Fruit fly (Drosophila melanogaster) whole organism, embryonic: Measurements from ENCODE around the gene CG34267.

ENCODE experiments used
- Abd-B ChIP-seq: fragments of 200-800 bp; sonication (Bioruptor generic); optimal IDR thresholded peaks from 2 replicates; lab custom pipeline; 2018; ENCODE audit warnings: missing biosample characterization, mild to moderate bottlenecking, missing genetic modification characterization, moderate library complexity
- Atf-2 ChIP-seq: fragments of 200-800 bp; sonication (Bioruptor generic); optimal IDR thresholded peaks from 2 replicates; lab custom pipeline; 2016; ENCODE audit warnings: missing biosample characterization, missing genetic modification characterization
- CG10267 ChIP-seq: fragments of 200-800 bp; sonication (Bioruptor generic); optimal IDR thresholded peaks from 2 replicates; lab custom pipeline; 2018; ENCODE audit warnings: missing biosample characterization, mild to moderate bottlenecking, missing genetic modification characterization, moderate library complexity
- CG11085 ChIP-seq: fragments of 200-800 bp; sonication (Bioruptor generic); IDR thresholded peaks from 2 replicates; pipeline ENCODE4 v1.3.6; 2022; ENCODE audit warnings: missing biosample characterization, missing genetic modification characterization
- CG11560 ChIP-seq: fragments of 200-800 bp; sonication (Bioruptor generic); IDR thresholded peaks from 3 replicates; pipeline ENCODE4 v1.3.6; 2022; ENCODE audit warnings: missing biosample characterization, missing genetic modification characterization
- CG12236 ChIP-seq: fragments of 200-800 bp; sonication (Bioruptor generic); optimal IDR thresholded peaks from 2 replicates; lab custom pipeline; 2016; ENCODE audit warnings: missing biosample characterization, missing genetic modification characterization
- CG15601 ChIP-seq: fragments of 200-800 bp; sonication (Bioruptor generic); optimal IDR thresholded peaks from 3 replicates; lab custom pipeline; 2019; ENCODE audit warnings: missing biosample characterization, mild to moderate bottlenecking, missing genetic modification characterization, moderate library complexity
- CG1603 ChIP-seq: fragments of 200-800 bp; sonication (Bioruptor generic); optimal IDR thresholded peaks from 2 replicates; lab custom pipeline; 2019; ENCODE audit warnings: missing biosample characterization, mild to moderate bottlenecking, missing genetic modification characterization, moderate library complexity
- CG16779 ChIP-seq: fragments of 200-800 bp; sonication (Bioruptor generic); IDR thresholded peaks from 2 replicates; pipeline ENCODE4 v1.3.6; 2022; ENCODE audit warnings: missing biosample characterization, missing genetic modification characterization
- CG17612 ChIP-seq: fragments of 200-800 bp; sonication (Bioruptor generic); IDR thresholded peaks from 2 replicates; pipeline ENCODE4 v1.3.6; 2022; ENCODE audit warnings: missing biosample characterization, missing genetic modification characterization
- CG18619 ChIP-seq: fragments of 200-800 bp; sonication (Bioruptor generic); optimal IDR thresholded peaks from 3 replicates; lab custom pipeline; 2017; ENCODE audit warnings: missing biosample characterization, mild to moderate bottlenecking, missing genetic modification characterization
- CG2129 ChIP-seq: fragments of 200-800 bp; sonication (Bioruptor generic); IDR thresholded peaks from 2 replicates; pipeline ENCODE4 v1.3.6; 2022; ENCODE audit warnings: missing biosample characterization, missing genetic modification characterization; ENCODE audit not compliant: partially characterized antibody
- CG3281 ChIP-seq: fragments of 200-800 bp; sonication (Bioruptor generic); optimal IDR thresholded peaks from 3 replicates; lab custom pipeline; 2017; ENCODE audit warnings: missing biosample characterization, mild to moderate bottlenecking, missing genetic modification characterization
- CG3847 ChIP-seq: fragments of 200-800 bp; sonication (Bioruptor generic); IDR thresholded peaks from 2 replicates; pipeline ENCODE4 v1.3.6; 2022; ENCODE audit warnings: missing biosample characterization, missing genetic modification characterization
- CG6254 ChIP-seq: fragments of 200-800 bp; sonication (Bioruptor generic); optimal IDR thresholded peaks from 3 replicates; lab custom pipeline; 2017; ENCODE audit warnings: mild to moderate bottlenecking, missing biosample characterization, missing genetic modification reagents, missing genetic modification characterization
- CG7271 ChIP-seq: fragments of 200-800 bp; sonication (Bioruptor generic); optimal IDR thresholded peaks from 2 replicates; lab custom pipeline; 2018; ENCODE audit warnings: missing biosample characterization, mild to moderate bottlenecking, missing genetic modification characterization, moderate library complexity
- CoRest ChIP-seq: fragments of 200-800 bp; sonication (Bioruptor generic); optimal IDR thresholded peaks from 3 replicates; lab custom pipeline; 2018; ENCODE audit warnings: missing biosample characterization, mild to moderate bottlenecking, missing genetic modification characterization, moderate library complexity
- CrebB ChIP-seq: fragments of 200-800 bp; sonication (Bioruptor generic); optimal IDR thresholded peaks from 3 replicates; lab custom pipeline; 2018; ENCODE audit warnings: missing biosample characterization, mild to moderate bottlenecking, missing genetic modification characterization
- D19B ChIP-seq: fragments of 200-800 bp; sonication (Bioruptor generic); optimal IDR thresholded peaks from 2 replicates; lab custom pipeline; 2017; ENCODE audit warnings: missing biosample characterization, mild to moderate bottlenecking, missing genetic modification characterization
- Dbx ChIP-seq: fragments of 200-800 bp; sonication (Bioruptor generic); IDR thresholded peaks from 3 replicates; pipeline ENCODE4 v1.3.6; 2022; ENCODE audit warnings: missing biosample characterization, missing genetic modification characterization
- Dip2 ChIP-seq: fragments of 200-800 bp; sonication (Bioruptor generic); IDR thresholded peaks from 2 replicates; pipeline ENCODE4 v1.3.6; 2022; ENCODE audit warnings: missing biosample characterization, missing genetic modification characterization
- GATAe ChIP-seq: fragments of 200-800 bp; sonication (Bioruptor generic); conservative IDR thresholded peaks from 2 replicates; pipeline ENCODE4 v1.3.6; 2022; ENCODE audit warnings: missing biosample characterization, missing genetic modification characterization
- HHEX ChIP-seq: fragments of 200-800 bp; sonication (Bioruptor generic); optimal IDR thresholded peaks from 3 replicates; lab custom pipeline; 2017; ENCODE audit warnings: missing biosample characterization, mild to moderate bottlenecking, missing genetic modification characterization, missing genetic modification reagents
- Nf-YB ChIP-seq: fragments of 200-800 bp; sonication (Bioruptor generic); optimal IDR thresholded peaks from 3 replicates; lab custom pipeline; 2019; ENCODE audit warnings: missing biosample characterization, mild to moderate bottlenecking, missing genetic modification characterization, moderate library complexity
- NfI ChIP-seq: fragments of 200-800 bp; sonication (Bioruptor generic); optimal IDR thresholded peaks from 3 replicates; lab custom pipeline; 2018; ENCODE audit warnings: missing biosample characterization, mild to moderate bottlenecking, missing genetic modification characterization, moderate library complexity
- aop ChIP-seq: fragments of 200-800 bp; sonication (Bioruptor generic); IDR thresholded peaks from 2 replicates; pipeline ENCODE4 v1.3.6; 2022; ENCODE audit warnings: missing biosample characterization, missing genetic modification characterization
- chinmo ChIP-seq: fragments of 200-800 bp; sonication (Bioruptor generic); IDR thresholded peaks from 4 replicates; pipeline ENCODE4 v1.3.6; 2022; ENCODE audit warnings: missing biosample characterization, missing genetic modification characterization; ENCODE audit not compliant: partially characterized antibody
- crp ChIP-seq, 2 experiments: fragments of 200-800 bp; sonication (Bioruptor generic); optimal IDR thresholded peaks; 2 replicates in 1 of 2; 3 replicates in 1 of 2; lab custom pipeline; 2017; ENCODE audit warnings: missing biosample characterization in 2 of 2, missing genetic modification characterization in 2 of 2, mild to moderate bottlenecking in 1 of 2, moderate library complexity in 1 of 2
- dan ChIP-seq: fragments of 200-800 bp; sonication (Bioruptor generic); IDR thresholded peaks from 2 replicates; pipeline ENCODE4 v1.3.6; 2022; ENCODE audit warnings: missing biosample characterization, missing genetic modification characterization
- danr ChIP-seq: fragments of 200-800 bp; sonication (Bioruptor generic); IDR thresholded peaks from 2 replicates; pipeline ENCODE4 v1.3.6; 2022; ENCODE audit warnings: missing biosample characterization, missing genetic modification characterization
- en ChIP-seq: fragments of 200-800 bp; sonication (Bioruptor generic); optimal IDR thresholded peaks from 2 replicates; lab custom pipeline; 2016; ENCODE audit warnings: missing biosample characterization, missing genetic modification characterization
- fu2 ChIP-seq: fragments of 200-800 bp; sonication (Bioruptor generic); optimal IDR thresholded peaks from 2 replicates; lab custom pipeline; 2016; ENCODE audit warnings: missing biosample characterization, missing genetic modification characterization
- gce ChIP-seq: fragments of 200-800 bp; sonication (Bioruptor generic); IDR thresholded peaks from 3 replicates; pipeline ENCODE4 v1.3.6; 2022; ENCODE audit warnings: missing biosample characterization, missing genetic modification characterization
- gem ChIP-seq: fragments of 200-800 bp; sonication (Bioruptor generic); optimal IDR thresholded peaks from 2 replicates; lab custom pipeline; 2019; ENCODE audit warnings: missing biosample characterization, mild to moderate bottlenecking, missing genetic modification characterization, moderate library complexity
- gro ChIP-seq: fragments of 200-800 bp; sonication (Bioruptor generic); optimal IDR thresholded peaks from 2 replicates; lab custom pipeline; 2016; ENCODE audit warnings: missing biosample characterization, missing genetic modification characterization
- gt ChIP-seq: fragments of 200-800 bp; sonication (Bioruptor generic); IDR thresholded peaks from 2 replicates; pipeline ENCODE4 v1.3.6; 2022; ENCODE audit warnings: missing biosample characterization, missing genetic modification characterization
- jing ChIP-seq: fragments of 200-800 bp; sonication (Bioruptor generic); optimal IDR thresholded peaks from 2 replicates; lab custom pipeline; 2018; ENCODE audit warnings: missing biosample characterization, mild to moderate bottlenecking, missing genetic modification characterization
- maf-S ChIP-seq: fragments of 200-800 bp; sonication (Bioruptor generic); optimal IDR thresholded peaks from 2 replicates; lab custom pipeline; 2016; ENCODE audit warnings: missing biosample characterization, missing genetic modification characterization
- nom ChIP-seq: fragments of 200-800 bp; sonication (Bioruptor generic); optimal IDR thresholded peaks from 2 replicates; lab custom pipeline; 2017; ENCODE audit warnings: missing biosample characterization, missing genetic modification characterization, mild to moderate bottlenecking, moderate library complexity, missing genetic modification reagents
- peb ChIP-seq: fragments of 200-800 bp; sonication (Bioruptor generic); IDR thresholded peaks from 2 replicates; pipeline ENCODE4 v1.3.6; 2022; ENCODE audit warnings: missing biosample characterization, missing genetic modification characterization
- pfk ChIP-seq: fragments of 200-800 bp; sonication (Bioruptor generic); optimal IDR thresholded peaks from 2 replicates; lab custom pipeline; 2018; ENCODE audit warnings: missing biosample characterization, mild to moderate bottlenecking, missing genetic modification characterization, moderate library complexity
- rib ChIP-seq: fragments of 200-800 bp; sonication (Bioruptor generic); IDR thresholded peaks from 2 replicates; pipeline ENCODE4 v1.3.6; 2022; ENCODE audit warnings: missing biosample characterization, missing genetic modification characterization
- run ChIP-seq: fragments of 200-800 bp; sonication (Bioruptor generic); optimal IDR thresholded peaks from 3 replicates; lab custom pipeline; 2018; ENCODE audit warnings: missing biosample characterization, mild to moderate bottlenecking, missing genetic modification characterization
- shn ChIP-seq: fragments of 200-800 bp; sonication (Bioruptor generic); optimal IDR thresholded peaks from 3 replicates; lab custom pipeline; 2016; ENCODE audit warnings: missing biosample characterization, missing genetic modification characterization
- ssp ChIP-seq: fragments of 200-800 bp; sonication (Bioruptor generic); IDR thresholded peaks from 2 replicates; pipeline ENCODE4 v1.3.6; 2022; ENCODE audit warnings: missing biosample characterization, missing genetic modification characterization
- stc ChIP-seq: fragments of 200-800 bp; sonication (Bioruptor generic); IDR thresholded peaks from 2 replicates; pipeline ENCODE4 v1.3.6; 2022; ENCODE audit warnings: missing biosample characterization, missing genetic modification characterization
- tio ChIP-seq: fragments of 200-800 bp; sonication (Bioruptor generic); optimal IDR thresholded peaks from 2 replicates; lab custom pipeline; 2017; ENCODE audit warnings: missing biosample characterization, missing genetic modification characterization, inconsistent platforms
- unpg ChIP-seq: fragments of 200-800 bp; sonication (Bioruptor generic); optimal IDR thresholded peaks from 3 replicates; lab custom pipeline; 2018; ENCODE audit warnings: missing biosample characterization, mild to moderate bottlenecking, missing genetic modification characterization, moderate library complexity
- zfh2 ChIP-seq: fragments of 200-800 bp; sonication (Bioruptor generic); optimal IDR thresholded peaks from 2 replicates; lab custom pipeline; 2016; ENCODE audit warnings: missing biosample characterization, missing genetic modification characterization

The CG34267 gene

dm6 chr3L:505782-506408 lies 5.6 kb upstream of the CG34267 start (continued):
- TF ChIP-seq CG6254 (GFP tag; lab: Kevin White, UChicago) (no peak), tio (GFP tag; lab: Kevin White, UChicago) (peak; percentile 60), stc (GFP tag; lab: Robert Waterston, UW) (0 out of 2 replicates have a peak, but pooled peaks have one; percentile 22), gce (peak; percentile 75; the same call in 2 of the 3 replicates), nom (GFP tag; lab: Kevin White, UChicago) (peak; percentile 69), D19B (peak; percentile 10), CG2129 (GFP tag; lab: Robert Waterston, UW) (no peak), Nf-YB (peak; percentile 9), CG12236 (GFP tag; lab: Kevin White, UChicago) (peak; percentile 56), fu2 (GFP tag; lab: Kevin White, UChicago) (peak; percentile 72), crp (GFP tag; optimal IDR thresholded peaks at IDR 0.05; lab: Kevin White, UChicago) (no peak), Dip2 (GFP tag; lab: Robert Waterston, UW) (peak; percentile 98), CrebB (no peak), maf-S (GFP tag; lab: Kevin White, UChicago) (peak; percentile 72), CG11560 (tag; lab: Robert Waterston, UW) (peak; percentile 72; the same call in 2 of the 3 replicates), CG11085 (GFP tag; lab: Robert Waterston, UW) (peak; percentile 71), rib (GFP tag; lab: Robert Waterston, UW) (no peak), GATAe (no peak), Dbx (GFP tag; lab: Robert Waterston, UW) (peak; percentile 79; the same call in 2 of the 3 replicates), dan (GFP tag; lab: Robert Waterston, UW) (no peak), danr (GFP tag; lab: Robert Waterston, UW) (peak; percentile 45; the same call in 1 of the 2 replicates), zfh2 (GFP tag; lab: Kevin White, UChicago) (peak; percentile 56), Abd-B (GFP tag; lab: Kevin White, UChicago) (peak; percentile 35), aop (GFP tag; lab: Robert Waterston, UW) (no peak), chinmo (GFP tag; lab: Robert Waterston, UW) (no peak), en (GFP tag; lab: Kevin White, UChicago) (peak; percentile 60), CG18619 (GFP tag; lab: Kevin White, UChicago) (peak; percentile 75), run (tag; lab: Kevin White, UChicago) (no peak), CG3847 (GFP tag; lab: Robert Waterston, UW) (peak; percentile 75), pfk (GFP tag; lab: Kevin White, UChicago) (peak; percentile 25), gem (tag; lab: Kevin White, UChicago) (peak; percentile 52), NfI (GFP tag; lab: Kevin White, UChicago) (peak; percentile 86), CG1603 (tag; lab: Kevin White, UChicago) (peak; percentile 76), unpg (GFP tag; lab: Kevin White, UChicago) (peak; percentile 41), peb (GFP tag; lab: Robert Waterston, UW) (no peak), jing (no peak), CoRest (tag; lab: Kevin White, UChicago) (peak; percentile 65), shn (GFP tag; lab: Kevin White, UChicago) (peak; percentile 81), CG17612 (0 out of 2 replicates have a peak, but pooled peaks have one; percentile 38), Atf-2 (GFP tag; lab: Kevin White, UChicago) (peak; percentile 87), ssp (GFP tag; lab: Robert Waterston, UW) (peak; percentile 67), CG3281 (GFP tag; lab: Kevin White, UChicago) (peak; percentile 26), gro (GFP tag; lab: Kevin White, UChicago) (peak; percentile 22), CG16779 (GFP tag; lab: Robert Waterston, UW) (peak; percentile 69), HHEX (GFP tag; lab: Kevin White, UChicago) (peak; percentile 11), CG15601 (peak; percentile 16), gt (GFP tag; lab: Robert Waterston, UW) (no peak; the same call in 1 of the 2 replicates), CG10267 (tag; lab: Kevin White, UChicago) (peak; percentile 49), CG7271 (tag; lab: Kevin White, UChicago) (no peak)
